Worm (Caenorhabditis elegans) whole organism, L3 larva: ENCODE results near the gene ceeh-1.

Experiments
- R02D3.7 ChIP-seq: fragments of 150-350 bp; optimal IDR thresholded peaks from 2 replicates; lab custom pipeline; 2014; ENCODE audit warnings: missing biosample characterization, missing genetic modification characterization
- ama-1 ChIP-seq: fragments of 150-350 bp; optimal IDR thresholded peaks from 2 replicates; lab custom pipeline; 2018
- ceh-28 ChIP-seq: fragments of 150-350 bp; optimal IDR thresholded peaks from 2 replicates; lab custom pipeline; 2014; ENCODE audit warnings: missing biosample characterization, missing genetic modification reagents, missing genetic modification characterization
- ceh-9 ChIP-seq: sonication (generic microtip); optimal IDR thresholded peaks from 2 replicates; lab custom pipeline; 2018; ENCODE audit warnings: missing biosample characterization, missing genetic modification characterization
- eor-1 ChIP-seq, 2 experiments: fragments of 150-350 bp; optimal IDR thresholded peaks; 2 replicates each; lab custom pipeline; 2014 to 2018; ENCODE audit warnings: missing biosample characterization in 2 of 2, missing genetic modification characterization in 2 of 2
- fkh-10 ChIP-seq: sonication (generic microtip); optimal IDR thresholded peaks from 2 replicates; lab custom pipeline; 2017; ENCODE audit warnings: missing biosample characterization, missing genetic modification reagents, missing genetic modification characterization
- fos-1 ChIP-seq: fragments of 150-350 bp; optimal IDR thresholded peaks from 2 replicates; lab custom pipeline; 2014; ENCODE audit warnings: missing biosample characterization, missing genetic modification characterization
- lin-39 ChIP-seq: fragments of 150-350 bp; optimal IDR thresholded peaks from 2 replicates; lab custom pipeline; 2018; ENCODE audit warnings: missing biosample characterization, missing genetic modification reagents, missing genetic modification characterization
- lsy-12 ChIP-seq: sonication (generic microtip); optimal IDR thresholded peaks from 2 replicates; lab custom pipeline; 2016; ENCODE audit warnings: mild to moderate bottlenecking, missing genetic modification characterization, missing compliant biosample characterization
- mml-1 ChIP-seq: fragments of 150-350 bp; sonication (generic microtip); optimal IDR thresholded peaks from 3 replicates; lab custom pipeline; 2014; ENCODE audit warnings: missing biosample characterization, missing genetic modification characterization
- nhr-12 ChIP-seq: fragments of 150-350 bp; optimal IDR thresholded peaks from 2 replicates; lab custom pipeline; 2014; ENCODE audit warnings: missing biosample characterization, missing genetic modification characterization
- nhr-237 ChIP-seq: fragments of 150-350 bp; optimal IDR thresholded peaks from 2 replicates; lab custom pipeline; 2014; ENCODE audit warnings: missing biosample characterization, missing genetic modification characterization
- nhr-28 ChIP-seq: fragments of 150-350 bp; optimal IDR thresholded peaks from 2 replicates; lab custom pipeline; 2014; ENCODE audit warnings: missing biosample characterization, missing genetic modification characterization
- nhr-77 ChIP-seq: fragments of 150-350 bp; optimal IDR thresholded peaks from 2 replicates; lab custom pipeline; 2014; ENCODE audit warnings: missing biosample characterization, missing genetic modification characterization
- sea-2 ChIP-seq: fragments of 150-350 bp; sonication (generic microtip); optimal IDR thresholded peaks from 4 replicates; lab custom pipeline; 2014; ENCODE audit warnings: missing biosample characterization, missing genetic modification reagents, missing genetic modification characterization
- tbx-2 ChIP-seq: sonication (generic microtip); optimal IDR thresholded peaks from 2 replicates; lab custom pipeline; 2016; ENCODE audit warnings: mild to moderate bottlenecking, missing genetic modification characterization, missing compliant biosample characterization
- zag-1 ChIP-seq: fragments of 150-350 bp; optimal IDR thresholded peaks from 2 replicates; lab custom pipeline; 2014; ENCODE audit warnings: missing biosample characterization, missing genetic modification characterization

ceeh-1 gene

ce11 chrIII:782503-782902, 49.6 kb downstream of the ceeh-1 start:
- no peak for TF ChIP-seq sea-2 (GFP tag; lab: Kevin White, UChicago)

ce11 chrIII:778771-779170, 53.3 kb downstream of the ceeh-1 start, which contains the start of gene alh-11:
Gene alh-11, minus strand, starts transcription at chrIII:778871.
- TF ChIP-seq lin-39 (tag; lab: Kevin White, UChicago) (no peak), fos-1 (tag; lab: Kevin White, UChicago) (no peak), ceh-28 (tag; lab: Kevin White, UChicago) (no peak), mml-1 (tag; lab: Kevin White, UChicago) (no peak), lsy-12 (no peak), eor-1 (tag; optimal IDR thresholded peaks at IDR 0.05; lab: Kevin White, UChicago) (no peak), zag-1 (tag; lab: Kevin White, UChicago) (no peak), sea-2 (GFP tag; lab: Kevin White, UChicago) (no peak), ama-1 (no peak), nhr-12 (tag; lab: Kevin White, UChicago) (no peak), nhr-237 (tag; lab: Kevin White, UChicago) (no peak), tbx-2 (no peak), nhr-77 (tag; lab: Kevin White, UChicago) (no peak), fkh-10 (GFP tag; lab: Kevin White, UChicago) (no peak), R02D3.7 (no peak), nhr-28 (no peak), ceh-9 (tag; lab: Kevin White, UChicago) (no peak)
